Fruit fly (Drosophila melanogaster) whole organism, embryonic: ENCODE results near the gene CG43797.

Experiments used
- Antp ChIP-seq: fragments of 200-800 bp; sonication (Bioruptor generic); optimal IDR thresholded peaks from 3 replicates; lab custom pipeline; 2016; ENCODE audit warnings: missing biosample characterization, missing genetic modification characterization
- BEAF-32 ChIP-seq: fragments of 200-800 bp; sonication (Bioruptor generic); optimal IDR thresholded peaks from 3 replicates; lab custom pipeline; 2017; ENCODE audit warnings: missing biosample characterization, missing genetic modification characterization, mild to moderate bottlenecking, moderate library complexity, missing genetic modification reagents
- CG10565 ChIP-seq: fragments of 200-800 bp; sonication (Bioruptor generic); optimal IDR thresholded peaks from 3 replicates; lab custom pipeline; 2016; ENCODE audit warnings: missing biosample characterization, mild to moderate bottlenecking, missing genetic modification characterization
- CG11456 ChIP-seq: fragments of 200-800 bp; sonication (Bioruptor generic); IDR thresholded peaks from 3 replicates; pipeline ENCODE4 v1.3.6; 2022; ENCODE audit warnings: missing biosample characterization, missing genetic modification characterization
- CG14014 ChIP-seq: fragments of 200-800 bp; sonication (Bioruptor generic); IDR thresholded peaks from 2 replicates; pipeline ENCODE4 v1.3.6; 2022; ENCODE audit warnings: missing biosample characterization, missing genetic modification characterization
- CG15696 ChIP-seq: fragments of 200-800 bp; sonication (Bioruptor generic); optimal IDR thresholded peaks from 2 replicates; lab custom pipeline; 2019; ENCODE audit warnings: missing biosample characterization, mild to moderate bottlenecking, missing genetic modification characterization, moderate library complexity
- CG17385 ChIP-seq: fragments of 200-800 bp; sonication (Bioruptor generic); optimal IDR thresholded peaks from 3 replicates; lab custom pipeline; 2018; ENCODE audit warnings: missing biosample characterization, mild to moderate bottlenecking, missing genetic modification characterization
- CG17912 ChIP-seq: fragments of 200-800 bp; sonication (Bioruptor generic); optimal IDR thresholded peaks from 2 replicates; lab custom pipeline; 2018; ENCODE audit warnings: missing biosample characterization, mild to moderate bottlenecking, missing genetic modification characterization
- CG2712 ChIP-seq: fragments of 200-800 bp; optimal IDR thresholded peaks from 3 replicates; lab custom pipeline; 2019; ENCODE audit warnings: missing biosample characterization, mild to moderate bottlenecking, missing genetic modification characterization, moderate library complexity
- CG33213 ChIP-seq: fragments of 200-800 bp; sonication (Bioruptor generic); optimal IDR thresholded peaks from 3 replicates; lab custom pipeline; 2016; ENCODE audit warnings: missing biosample characterization, missing genetic modification characterization
- CG34224 ChIP-seq: fragments of 200-800 bp; sonication (Bioruptor generic); IDR thresholded peaks from 3 replicates; pipeline ENCODE4 v1.3.6; 2022; ENCODE audit warnings: missing biosample characterization, missing genetic modification characterization; ENCODE audit not compliant: partially characterized antibody
- CG4282 ChIP-seq: fragments of 200-800 bp; sonication (Bioruptor generic); optimal IDR thresholded peaks from 2 replicates; lab custom pipeline; 2016; ENCODE audit warnings: missing biosample characterization, missing genetic modification characterization
- CG4328 ChIP-seq: fragments of 200-800 bp; sonication (Bioruptor generic); optimal IDR thresholded peaks from 3 replicates; lab custom pipeline; 2017; ENCODE audit warnings: missing biosample characterization, missing genetic modification reagents, missing genetic modification characterization
- CG4617 ChIP-seq: fragments of 200-800 bp; sonication (Bioruptor generic); optimal IDR thresholded peaks from 3 replicates; lab custom pipeline; 2016; ENCODE audit warnings: missing biosample characterization, missing genetic modification characterization, borderline replicate concordance
- CG7745 ChIP-seq: fragments of 200-800 bp; sonication (Bioruptor generic); optimal IDR thresholded peaks from 2 replicates; lab custom pipeline; 2018; ENCODE audit warnings: missing biosample characterization, mild to moderate bottlenecking, missing genetic modification characterization, moderate library complexity
- CG9215 ChIP-seq: fragments of 200-800 bp; sonication (Bioruptor generic); IDR thresholded peaks from 2 replicates; pipeline ENCODE4 v1.3.6; 2022; ENCODE audit warnings: missing biosample characterization, missing genetic modification characterization
- CG9609 ChIP-seq: fragments of 200-800 bp; sonication (Bioruptor generic); optimal IDR thresholded peaks from 3 replicates; lab custom pipeline; 2016; ENCODE audit warnings: missing biosample characterization, missing genetic modification characterization
- CoRest ChIP-seq: fragments of 200-800 bp; sonication (Bioruptor generic); optimal IDR thresholded peaks from 3 replicates; lab custom pipeline; 2018; ENCODE audit warnings: missing biosample characterization, mild to moderate bottlenecking, missing genetic modification characterization, moderate library complexity
- GATAe ChIP-seq: fragments of 200-800 bp; sonication (Bioruptor generic); conservative IDR thresholded peaks from 2 replicates; pipeline ENCODE4 v1.3.6; 2022; ENCODE audit warnings: missing biosample characterization, missing genetic modification characterization
- Hand ChIP-seq: fragments of 200-800 bp; sonication (Bioruptor generic); optimal IDR thresholded peaks from 2 replicates; lab custom pipeline; 2017; ENCODE audit warnings: mild to moderate bottlenecking, missing biosample characterization, missing genetic modification reagents, missing genetic modification characterization
- Lim3 ChIP-seq: fragments of 200-800 bp; sonication (Bioruptor generic); IDR thresholded peaks from 2 replicates; pipeline ENCODE4 v1.3.6; 2022; ENCODE audit warnings: missing biosample characterization, missing genetic modification characterization
- Med ChIP-seq: fragments of 200-800 bp; sonication (Bioruptor generic); peaks from one replicate; lab custom pipeline; 2016; ENCODE audit warnings: missing biosample characterization, missing genetic modification characterization, mild to moderate bottlenecking, inconsistent platforms, moderate library complexity
- Myb ChIP-seq: fragments of 200-800 bp; sonication (Bioruptor generic); optimal IDR thresholded peaks from 2 replicates; lab custom pipeline; 2016; ENCODE audit warnings: missing biosample characterization, missing genetic modification characterization
- Pdp1 ChIP-seq, 2 experiments: fragments of 200-800 bp; sonication (Bioruptor generic); optimal IDR thresholded peaks; 3 replicates each; lab custom pipeline; 2016; ENCODE audit warnings: missing biosample characterization in 2 of 2, missing genetic modification characterization in 2 of 2, mild to moderate bottlenecking in 1 of 2, moderate library complexity in 1 of 2
- bsh ChIP-seq, 2 experiments: fragments of 200-800 bp; sonication (Bioruptor generic); optimal IDR thresholded peaks; 2 replicates each; lab custom pipeline; 2017 to 2018; ENCODE audit warnings: mild to moderate bottlenecking in 2 of 2, missing biosample characterization in 2 of 2, missing genetic modification characterization in 2 of 2, moderate library complexity in 1 of 2
- chn ChIP-seq: fragments of 200-800 bp; sonication (Bioruptor generic); optimal IDR thresholded peaks from 2 replicates; lab custom pipeline; 2016; ENCODE audit warnings: missing biosample characterization, missing genetic modification characterization
- crc ChIP-seq: fragments of 200-800 bp; sonication (Bioruptor generic); optimal IDR thresholded peaks from 2 replicates; lab custom pipeline; 2016; ENCODE audit warnings: missing biosample characterization, missing genetic modification characterization
- cwo ChIP-seq: fragments of 200-800 bp; sonication (Bioruptor generic); optimal IDR thresholded peaks from 3 replicates; lab custom pipeline; 2017; ENCODE audit warnings: missing biosample characterization, missing genetic modification characterization, mild to moderate bottlenecking, moderate library complexity, missing genetic modification reagents
- dimm ChIP-seq: fragments of 200-800 bp; sonication (Bioruptor generic); IDR thresholded peaks from 2 replicates; pipeline ENCODE4 v1.3.6; 2022; ENCODE audit warnings: missing biosample characterization, missing genetic modification characterization
- ems ChIP-seq: fragments of 200-800 bp; sonication (Bioruptor generic); optimal IDR thresholded peaks from 3 replicates; lab custom pipeline; 2016; ENCODE audit warnings: missing biosample characterization, missing genetic modification characterization
- fu2 ChIP-seq: fragments of 200-800 bp; sonication (Bioruptor generic); optimal IDR thresholded peaks from 2 replicates; lab custom pipeline; 2016; ENCODE audit warnings: missing biosample characterization, missing genetic modification characterization
- gce ChIP-seq: fragments of 200-800 bp; sonication (Bioruptor generic); IDR thresholded peaks from 3 replicates; pipeline ENCODE4 v1.3.6; 2022; ENCODE audit warnings: missing biosample characterization, missing genetic modification characterization
- gcm2 ChIP-seq: fragments of 200-800 bp; sonication (Bioruptor generic); optimal IDR thresholded peaks from 2 replicates; lab custom pipeline; 2016; ENCODE audit warnings: missing biosample characterization, missing genetic modification characterization
- gem ChIP-seq: fragments of 200-800 bp; sonication (Bioruptor generic); optimal IDR thresholded peaks from 2 replicates; lab custom pipeline; 2019; ENCODE audit warnings: missing biosample characterization, mild to moderate bottlenecking, missing genetic modification characterization, moderate library complexity
- gfzf ChIP-seq: fragments of 200-800 bp; sonication (Bioruptor generic); optimal IDR thresholded peaks from 2 replicates; lab custom pipeline; 2016; ENCODE audit warnings: missing biosample characterization, mild to moderate bottlenecking, missing genetic modification characterization, moderate library complexity
- gsb ChIP-seq: fragments of 200-800 bp; sonication (Bioruptor generic); IDR thresholded peaks from 2 replicates; pipeline ENCODE4 v1.3.6; 2022; ENCODE audit warnings: missing biosample characterization, missing genetic modification characterization
- jigr1 ChIP-seq: fragments of 200-800 bp; sonication (Bioruptor generic); IDR thresholded peaks from 3 replicates; pipeline ENCODE4 v1.3.6; 2022; ENCODE audit warnings: missing biosample characterization, missing genetic modification characterization
- kni ChIP-seq: fragments of 200-800 bp; sonication (Bioruptor generic); optimal IDR thresholded peaks from 3 replicates; lab custom pipeline; 2017; ENCODE audit warnings: mild to moderate bottlenecking, missing biosample characterization, missing genetic modification reagents, missing genetic modification characterization
- lola ChIP-seq, 3 experiments: fragments of >200 bp in 2 of 3; fragments of 200-800 bp in 1 of 3; sonication (Bioruptor generic) in 1 of 3; optimal IDR thresholded peaks; 2 replicates each; lab custom pipeline; 2017 to 2019; ENCODE audit warnings: missing biosample characterization in 3 of 3, missing genetic modification characterization in 3 of 3, mild to moderate bottlenecking in 1 of 3, moderate library complexity in 1 of 3
- nerfin-2 ChIP-seq: fragments of 200-800 bp; sonication (Bioruptor generic); IDR thresholded peaks from 2 replicates; pipeline ENCODE4 v1.3.6; 2022; ENCODE audit warnings: missing biosample characterization, missing genetic modification characterization; ENCODE audit not compliant: partially characterized antibody
- p53 ChIP-seq: fragments of 200-800 bp; sonication (Bioruptor generic); optimal IDR thresholded peaks from 2 replicates; lab custom pipeline; 2016; ENCODE audit warnings: missing biosample characterization, missing genetic modification characterization
- prd ChIP-seq, 3 experiments: fragments of >200 bp in 2 of 3; fragments of 200-800 bp in 1 of 3; sonication (Bioruptor generic) in 1 of 3; optimal IDR thresholded peaks in 2 of 3; IDR thresholded peaks in 1 of 3; 2 replicates in 2 of 3; 3 replicates in 1 of 3; pipeline versions ENCODE4 v1.3.6 to Lab custom; 2017 to 2022; ENCODE audit warnings: missing biosample characterization in 1 of 3, missing genetic modification characterization in 1 of 3
- pros ChIP-seq: fragments of 200-800 bp; sonication (Bioruptor generic); optimal IDR thresholded peaks from 3 replicates; lab custom pipeline; 2019; ENCODE audit warnings: missing biosample characterization, mild to moderate bottlenecking, missing genetic modification characterization, moderate library complexity
- pzg ChIP-seq: fragments of 200-800 bp; sonication (Bioruptor generic); optimal IDR thresholded peaks from 3 replicates; lab custom pipeline; 2018; ENCODE audit warnings: missing biosample characterization, mild to moderate bottlenecking, missing genetic modification characterization, moderate library complexity
- scrt ChIP-seq: fragments of 200-800 bp; sonication (Bioruptor generic); optimal IDR thresholded peaks from 2 replicates; lab custom pipeline; 2018; ENCODE audit warnings: missing biosample characterization, mild to moderate bottlenecking, missing genetic modification characterization, moderate library complexity
- sens ChIP-seq: fragments of 200-800 bp; sonication (Bioruptor generic); peaks from one replicate; lab custom pipeline; 2016; ENCODE audit warnings: missing biosample characterization, missing genetic modification characterization
- sug ChIP-seq: fragments of 200-800 bp; optimal IDR thresholded peaks from 2 replicates; lab custom pipeline; 2019; ENCODE audit warnings: missing biosample characterization, mild to moderate bottlenecking, missing genetic modification characterization, moderate library complexity
- wor ChIP-seq: fragments of 200-800 bp; sonication (Bioruptor generic); IDR thresholded peaks from 2 replicates; pipeline ENCODE4 v1.3.6; 2022; ENCODE audit warnings: missing biosample characterization, missing genetic modification characterization

Gene CG43797

dm6 chr2L:4021608-4022342 lies 22.0 kb downstream of the CG43797 start (continued):
- TF ChIP-seq Myb (GFP tag; lab: Kevin White, UChicago) (no peak), CG17385 (GFP tag; lab: Kevin White, UChicago) (no peak), bsh (GFP tag; optimal IDR thresholded peaks at IDR 0.05; lab: Kevin White, UChicago) (peak in 1 of 2 experiments; percentile 25), CG11456 (GFP tag; lab: Robert Waterston, UW) (no peak), dimm (GFP tag; lab: Robert Waterston, UW) (no peak), CG17912 (GFP tag; lab: Kevin White, UChicago) (no peak), p53 (GFP tag; lab: Kevin White, UChicago) (no peak), Hand (GFP tag; lab: Kevin White, UChicago) (no peak), CoRest (no peak), wor (GFP tag; lab: Robert Waterston, UW) (no peak), BEAF-32 (GFP tag; lab: Kevin White, UChicago) (no peak), CG34224 (GFP tag; lab: Robert Waterston, UW) (no peak), gfzf (GFP tag; lab: Kevin White, UChicago) (no peak), CG4282 (GFP tag; lab: Kevin White, UChicago) (no peak), pzg (GFP tag; lab: Kevin White, UChicago) (no peak), fu2 (GFP tag; lab: Kevin White, UChicago) (no peak), Antp (no peak), CG2712 (peak; percentile 20), Pdp1 (GFP tag; optimal IDR thresholded peaks at IDR 0.05; lab: Kevin White, UChicago) (no peak), chn (GFP tag; lab: Kevin White, UChicago) (peak; percentile 1), gce (GFP tag; lab: Robert Waterston, UW) (no peak), sug (tag; lab: Kevin White, UChicago) (no peak)

- no peak for TF ChIP-seq CG10565
- TF ChIP-seq CG33213 (GFP tag; lab: Kevin White, UChicago): no peak
- TF ChIP-seq CG15696 (tag; lab: Kevin White, UChicago): no peak
- TF ChIP-seq CG7745 (tag; lab: Kevin White, UChicago): no peak
- no peak for TF ChIP-seq CG4617
- TF ChIP-seq cwo (GFP tag; lab: Kevin White, UChicago): no peak
- TF ChIP-seq crc (GFP tag; lab: Kevin White, UChicago): no peak
- peak; percentile 72 for TF ChIP-seq scrt (GFP tag; lab: Kevin White, UChicago)
- TF ChIP-seq sens: peak; percentile 69
- TF ChIP-seq jigr1 (GFP tag; lab: Robert Waterston, UW): no peak
- no peak for TF ChIP-seq nerfin-2 (GFP tag; lab: Robert Waterston, UW)
- no peak for TF ChIP-seq gsb
- no peak for TF ChIP-seq Lim3 (GFP tag; lab: Robert Waterston, UW)
- peak; percentile 98 for TF ChIP-seq pros (GFP tag; lab: Kevin White, UChicago)
- no peak for TF ChIP-seq CG4328 (GFP tag; lab: Kevin White, UChicago)
- no peak for TF ChIP-seq prd (optimal IDR thresholded peaks at IDR 0.05; lab: Kevin White, UChicago)
- TF ChIP-seq prd (GFP tag; IDR thresholded peaks at IDR 0.05; lab: Robert Waterston, UW): no peak
- TF ChIP-seq gcm2: no peak
- no peak for TF ChIP-seq lola (GFP tag; optimal IDR thresholded peaks at IDR 0.05; lab: Kevin White, UChicago)
- TF ChIP-seq CG14014 (GFP tag; lab: Robert Waterston, UW): no peak
- TF ChIP-seq GATAe (GFP tag; lab: Robert Waterston, UW): no peak
- peak; percentile 45 for TF ChIP-seq kni (GFP tag; lab: Kevin White, UChicago)
- TF ChIP-seq CG9609 (GFP tag; lab: Kevin White, UChicago): no peak
- TF ChIP-seq Med: peak; percentile 24
- no peak for TF ChIP-seq gem
- TF ChIP-seq ems (GFP tag; lab: Kevin White, UChicago): no peak
- no peak for TF ChIP-seq CG9215 (GFP tag; lab: Robert Waterston, UW)
These were observed 23.6 kb downstream of the CG43797 start for dm6 chr2L:4023312-4023926.
